Fruit fly (Drosophila melanogaster) whole organism, prepupa: ENCODE data around the gene Gnf1.

Experiments
- Blimp-1 ChIP-seq: fragments of 200-800 bp; sonication (Bioruptor generic); optimal IDR thresholded peaks from 3 replicates; lab custom pipeline; 2017; ENCODE audit warnings: missing biosample characterization, missing genetic modification characterization, mild to moderate bottlenecking, moderate library complexity, missing genetic modification reagents
- CG10631 ChIP-seq: fragments of 200-800 bp; sonication (Bioruptor generic); optimal IDR thresholded peaks from 2 replicates; lab custom pipeline; 2016; ENCODE audit warnings: missing biosample characterization, missing genetic modification characterization
- CG10669 ChIP-seq: fragments of 200-800 bp; sonication (Bioruptor generic); optimal IDR thresholded peaks from 3 replicates; lab custom pipeline; 2018; ENCODE audit warnings: missing biosample characterization, mild to moderate bottlenecking, missing genetic modification characterization, moderate library complexity
- CG11294 ChIP-seq: fragments of 200-800 bp; sonication (Bioruptor generic); IDR thresholded peaks from 2 replicates; pipeline ENCODE4 v1.3.6; 2022; ENCODE audit warnings: missing biosample characterization, missing genetic modification characterization
- CG11902 ChIP-seq: fragments of 200-800 bp; sonication (Bioruptor generic); optimal IDR thresholded peaks from 3 replicates; lab custom pipeline; 2016; ENCODE audit warnings: missing biosample characterization, missing genetic modification characterization
- CG15336 ChIP-seq: fragments of 200-800 bp; sonication (Bioruptor generic); IDR thresholded peaks from 2 replicates; pipeline ENCODE4 v1.3.6; 2022; ENCODE audit warnings: missing biosample characterization, missing genetic modification characterization
- CG1621 ChIP-seq: fragments of 200-800 bp; sonication (Bioruptor generic); optimal IDR thresholded peaks from 3 replicates; lab custom pipeline; 2018; ENCODE audit warnings: missing biosample characterization, mild to moderate bottlenecking, missing genetic modification characterization
- CG16779 ChIP-seq: fragments of 200-800 bp; sonication (Bioruptor generic); optimal IDR thresholded peaks from 3 replicates; lab custom pipeline; 2017; ENCODE audit warnings: missing biosample characterization, mild to moderate bottlenecking, missing genetic modification characterization
- CG3032 ChIP-seq: fragments of 200-800 bp; optimal IDR thresholded peaks from 2 replicates; lab custom pipeline; 2019; ENCODE audit warnings: missing biosample characterization, mild to moderate bottlenecking, missing genetic modification characterization, moderate library complexity
- CG31627 ChIP-seq: fragments of 200-800 bp; sonication (Bioruptor generic); optimal IDR thresholded peaks from 3 replicates; lab custom pipeline; 2016; ENCODE audit warnings: missing biosample characterization, missing genetic modification characterization
- CG32006 ChIP-seq: fragments of 200-800 bp; sonication (Bioruptor generic); optimal IDR thresholded peaks from 3 replicates; lab custom pipeline; 2017; ENCODE audit warnings: missing biosample characterization, mild to moderate bottlenecking, missing genetic modification characterization
- CG34406 ChIP-seq: fragments of 200-800 bp; sonication (Bioruptor generic); optimal IDR thresholded peaks from 3 replicates; lab custom pipeline; 2016; ENCODE audit warnings: missing biosample characterization, missing genetic modification characterization
- CG3919 ChIP-seq: fragments of 200-800 bp; sonication (Bioruptor generic); optimal IDR thresholded peaks from 3 replicates; lab custom pipeline; 2016; ENCODE audit warnings: missing biosample characterization, missing genetic modification characterization
- CG4318 ChIP-seq: fragments of 200-800 bp; sonication (Bioruptor generic); optimal IDR thresholded peaks from 3 replicates; lab custom pipeline; 2017; ENCODE audit warnings: missing biosample characterization, mild to moderate bottlenecking, missing genetic modification characterization
- CG6163 ChIP-seq: fragments of 200-800 bp; sonication (Bioruptor generic); IDR thresholded peaks from 3 replicates; pipeline ENCODE4 v1.3.6; 2022; ENCODE audit warnings: missing biosample characterization, missing genetic modification characterization
- CG6792 ChIP-seq: fragments of 200-800 bp; sonication (Bioruptor generic); optimal IDR thresholded peaks from 3 replicates; lab custom pipeline; 2016; ENCODE audit warnings: missing biosample characterization, missing genetic modification characterization
- CG6808 ChIP-seq: fragments of 200-800 bp; sonication (Bioruptor generic); optimal IDR thresholded peaks from 3 replicates; lab custom pipeline; 2017; ENCODE audit warnings: missing biosample characterization, missing genetic modification characterization, mild to moderate bottlenecking, moderate library complexity, missing genetic modification reagents
- CG8119 ChIP-seq: fragments of 200-800 bp; sonication (Bioruptor generic); IDR thresholded peaks from 3 replicates; pipeline ENCODE4 v1.3.6; 2022; ENCODE audit warnings: missing biosample characterization, missing genetic modification characterization
- CG8319 ChIP-seq: fragments of 200-800 bp; sonication (Bioruptor generic); optimal IDR thresholded peaks from 3 replicates; lab custom pipeline; 2016; ENCODE audit warnings: missing biosample characterization, missing genetic modification characterization
- CG9139 ChIP-seq: fragments of 200-800 bp; sonication (Bioruptor generic); optimal IDR thresholded peaks from 3 replicates; lab custom pipeline; 2017; ENCODE audit warnings: missing biosample characterization, mild to moderate bottlenecking, missing genetic modification characterization
- Eip78C ChIP-seq: fragments of 200-800 bp; sonication (Bioruptor generic); peaks from one replicate; lab custom pipeline; 2016; ENCODE audit warnings: missing biosample characterization, missing genetic modification characterization
- Eip93F ChIP-seq: fragments of 200-800 bp; sonication (Bioruptor generic); optimal IDR thresholded peaks from 2 replicates; lab custom pipeline; 2016; ENCODE audit warnings: missing biosample characterization, mild to moderate bottlenecking, missing genetic modification characterization
- Ets21C ChIP-seq: fragments of 200-800 bp; sonication (Bioruptor generic); optimal IDR thresholded peaks from 3 replicates; lab custom pipeline; 2016; ENCODE audit warnings: missing biosample characterization, missing genetic modification characterization
- Ets96B ChIP-seq: fragments of 200-800 bp; optimal IDR thresholded peaks from 2 replicates; lab custom pipeline; 2019; ENCODE audit warnings: missing biosample characterization, mild to moderate bottlenecking, missing genetic modification characterization, moderate library complexity
- Gug ChIP-seq: fragments of 200-800 bp; sonication (Bioruptor generic); IDR thresholded peaks from 2 replicates; pipeline ENCODE4 v1.3.6; 2022; ENCODE audit warnings: missing biosample characterization, missing genetic modification characterization
- Hr39 ChIP-seq: fragments of 200-800 bp; sonication (Bioruptor generic); optimal IDR thresholded peaks from 2 replicates; lab custom pipeline; 2016; ENCODE audit warnings: missing biosample characterization, missing genetic modification characterization
- Hr4 ChIP-seq: fragments of 200-800 bp; sonication (Bioruptor generic); optimal IDR thresholded peaks from 3 replicates; lab custom pipeline; 2016; ENCODE audit warnings: missing biosample characterization, missing genetic modification characterization
- Lpt ChIP-seq: fragments of 200-800 bp; sonication (Bioruptor generic); optimal IDR thresholded peaks from 3 replicates; lab custom pipeline; 2016; ENCODE audit warnings: missing biosample characterization, missing genetic modification characterization
- Met ChIP-seq: fragments of 200-800 bp; sonication (Bioruptor generic); optimal IDR thresholded peaks from 3 replicates; lab custom pipeline; 2016; ENCODE audit warnings: missing biosample characterization, missing genetic modification characterization
- OdsH ChIP-seq: fragments of 200-800 bp; sonication (Bioruptor generic); optimal IDR thresholded peaks from 3 replicates; lab custom pipeline; 2016; ENCODE audit warnings: missing biosample characterization, missing genetic modification characterization
- Sox102F ChIP-seq: fragments of 200-800 bp; sonication (Bioruptor generic); optimal IDR thresholded peaks from 2 replicates; lab custom pipeline; 2016; ENCODE audit warnings: missing biosample characterization, mild to moderate bottlenecking, missing genetic modification characterization
- Sox14 ChIP-seq: fragments of 200-800 bp; sonication (Bioruptor generic); optimal IDR thresholded peaks from 3 replicates; lab custom pipeline; 2016; ENCODE audit warnings: missing biosample characterization, missing genetic modification characterization
- dac ChIP-seq: fragments of 200-800 bp; sonication (Bioruptor generic); optimal IDR thresholded peaks from 2 replicates; lab custom pipeline; 2017; ENCODE audit warnings: missing biosample characterization, mild to moderate bottlenecking, missing genetic modification characterization
- dsx ChIP-seq: fragments of 200-800 bp; optimal IDR thresholded peaks from 3 replicates; lab custom pipeline; 2019; ENCODE audit warnings: missing biosample characterization, mild to moderate bottlenecking, missing genetic modification characterization, moderate library complexity; ENCODE audit not compliant: poor library complexity, severe bottlenecking
- eg ChIP-seq: fragments of 200-800 bp; sonication (Bioruptor generic); IDR thresholded peaks from 3 replicates; pipeline ENCODE4 v1.3.6; 2022; ENCODE audit warnings: missing biosample characterization, missing genetic modification characterization
- esn ChIP-seq: fragments of 200-800 bp; sonication (Bioruptor generic); optimal IDR thresholded peaks from 2 replicates; lab custom pipeline; 2016; ENCODE audit warnings: missing biosample characterization, mild to moderate bottlenecking, missing genetic modification characterization, moderate library complexity
- fd59A ChIP-seq: fragments of 200-800 bp; sonication (Bioruptor generic); optimal IDR thresholded peaks from 2 replicates; lab custom pipeline; 2017; ENCODE audit warnings: missing biosample characterization, mild to moderate bottlenecking, missing genetic modification characterization, missing genetic modification reagents
- fd85E ChIP-seq: fragments of 200-800 bp; sonication (Bioruptor generic); optimal IDR thresholded peaks from 3 replicates; lab custom pipeline; 2016; ENCODE audit warnings: missing biosample characterization, missing genetic modification characterization
- fkh ChIP-seq: fragments of 200-800 bp; sonication (Bioruptor generic); optimal IDR thresholded peaks from 3 replicates; lab custom pipeline; 2017; ENCODE audit warnings: missing biosample characterization, mild to moderate bottlenecking, missing genetic modification characterization, moderate library complexity
- lz ChIP-seq: fragments of 200-800 bp; sonication (Bioruptor generic); optimal IDR thresholded peaks from 3 replicates; lab custom pipeline; 2016; ENCODE audit warnings: missing biosample characterization, missing genetic modification characterization
- salr ChIP-seq, 2 experiments: fragments of 200-800 bp; sonication (Bioruptor generic); optimal IDR thresholded peaks; 3 replicates each; lab custom pipeline; 2016 to 2018; ENCODE audit warnings: missing biosample characterization in 2 of 2, missing genetic modification characterization in 2 of 2, mild to moderate bottlenecking in 1 of 2
- ss ChIP-seq, 2 experiments: fragments of 200-800 bp; sonication (Bioruptor generic); optimal IDR thresholded peaks; 2 replicates in 1 of 2; 3 replicates in 1 of 2; lab custom pipeline; 2017 to 2018; ENCODE audit warnings: mild to moderate bottlenecking in 2 of 2, missing biosample characterization in 2 of 2, missing genetic modification characterization in 2 of 2, moderate library complexity in 1 of 2
- svp ChIP-seq: fragments of 200-800 bp; sonication (Bioruptor generic); peaks from one replicate; lab custom pipeline; 2016; ENCODE audit warnings: missing biosample characterization, missing genetic modification characterization
- topi ChIP-seq: fragments of 200-800 bp; sonication (Bioruptor generic); optimal IDR thresholded peaks from 3 replicates; lab custom pipeline; 2016; ENCODE audit warnings: missing biosample characterization, missing genetic modification characterization

The Gnf1 gene

DNA sequence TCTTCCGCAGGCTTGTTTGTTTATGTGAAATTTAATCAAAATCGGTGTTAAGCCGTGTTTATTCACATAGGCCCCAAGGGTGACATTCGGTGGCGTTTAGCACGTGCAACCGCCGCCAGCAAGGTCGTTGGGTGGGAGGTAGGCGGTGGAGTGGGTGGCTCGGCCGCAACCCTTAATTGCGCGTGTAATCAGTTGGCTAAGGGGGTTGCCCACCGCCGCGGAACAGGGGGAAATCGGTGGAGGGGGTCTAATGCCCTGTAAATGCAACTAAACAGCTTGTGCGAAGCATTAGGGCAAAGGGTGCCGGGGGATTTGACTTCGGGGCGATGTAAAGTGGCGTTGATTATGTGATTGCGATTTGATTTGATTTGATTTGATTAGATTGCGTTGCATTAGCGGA lies 2.9 kb upstream of the Gnf1 start:
- TF ChIP-seq CG32006 (GFP tag; lab: Kevin White, UChicago) (no peak), fd85E (GFP tag; lab: Kevin White, UChicago) (no peak), CG8119 (GFP tag; lab: Robert Waterston, UW) (no peak), CG11294 (GFP tag; lab: Robert Waterston, UW) (no peak), Ets21C (GFP tag; lab: Kevin White, UChicago) (no peak)

dm6 chr3R:4904844-4905243 lies 1.6 kb upstream of the Gnf1 start:
- no peak for TF ChIP-seq CG8319 (GFP tag; lab: Kevin White, UChicago)
- no peak for TF ChIP-seq CG31627 (GFP tag; lab: Kevin White, UChicago)
- TF ChIP-seq Hr4 (GFP tag; lab: Kevin White, UChicago), result no peak
- no peak for TF ChIP-seq salr (GFP tag; optimal IDR thresholded peaks at IDR 0.05; lab: Kevin White, UChicago)
- TF ChIP-seq Gug (GFP tag; lab: Robert Waterston, UW), result no peak
- TF ChIP-seq Blimp-1 (GFP tag; lab: Kevin White, UChicago), result no peak
- no peak for TF ChIP-seq fkh
- no peak for TF ChIP-seq fd59A
- TF ChIP-seq OdsH (GFP tag; lab: Kevin White, UChicago), result no peak
- no peak for TF ChIP-seq Hr39
- no peak for TF ChIP-seq Eip93F (GFP tag; lab: Kevin White, UChicago)
- no peak for TF ChIP-seq esn (GFP tag; lab: Kevin White, UChicago)
- no peak for TF ChIP-seq CG16779 (tag; lab: Kevin White, UChicago)
- TF ChIP-seq CG6163 (GFP tag; lab: Robert Waterston, UW), result no peak
- no peak for TF ChIP-seq Met (GFP tag; lab: Kevin White, UChicago)

DNA sequence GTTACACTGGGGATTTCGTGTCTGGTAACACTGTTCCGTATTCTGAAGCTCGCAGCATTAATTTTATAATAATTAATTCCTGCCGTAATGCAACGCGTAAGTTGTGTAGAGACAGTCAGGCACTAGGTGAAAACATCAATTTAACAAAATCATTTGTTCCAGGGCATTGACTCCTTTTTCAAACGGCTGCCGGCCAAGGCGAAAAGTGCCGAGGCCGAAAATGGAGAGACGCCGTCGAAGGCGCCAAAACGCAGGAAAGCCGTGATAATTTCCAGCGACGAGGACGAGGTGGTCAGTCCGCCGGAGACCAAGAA lies 162 bp downstream of the Gnf1 start:
- no peak for TF ChIP-seq ss (GFP tag; optimal IDR thresholded peaks at IDR 0.05; lab: Kevin White, UChicago)
- TF ChIP-seq CG1621 (tag; lab: Kevin White, UChicago), result peak; percentile 15

- TF ChIP-seq CG1621 (tag; lab: Kevin White, UChicago) (peak; percentile 5), CG9139 (no peak), CG3919 (GFP tag; lab: Kevin White, UChicago) (peak; percentile 21), CG8119 (GFP tag; lab: Robert Waterston, UW) (no peak), CG6792 (no peak), esn (GFP tag; lab: Kevin White, UChicago) (peak; percentile 21), Sox14 (GFP tag; lab: Kevin White, UChicago) (no peak), Hr39 (peak; percentile 2), lz (no peak), Eip93F (GFP tag; lab: Kevin White, UChicago) (no peak), ss (GFP tag; optimal IDR thresholded peaks at IDR 0.05; lab: Kevin White, UChicago) (peak in 1 of 2 experiments; percentile 20), svp (GFP tag; lab: Kevin White, UChicago) (no peak), CG10669 (GFP tag; lab: Kevin White, UChicago) (no peak), CG31627 (GFP tag; lab: Kevin White, UChicago) (no peak), salr (GFP tag; optimal IDR thresholded peaks at IDR 0.05; lab: Kevin White, UChicago) (no peak), Ets96B (tag; lab: Kevin White, UChicago) (no peak), CG6808 (GFP tag; lab: Kevin White, UChicago) (peak; percentile 30), dsx (no peak), fd85E (GFP tag; lab: Kevin White, UChicago) (no peak), CG3032 (tag; lab: Kevin White, UChicago) (peak; percentile 43), Met (GFP tag; lab: Kevin White, UChicago) (peak; percentile 42), eg (GFP tag; lab: Robert Waterston, UW) (peak; percentile 58; the same call in 1 of the 3 replicates), OdsH (GFP tag; lab: Kevin White, UChicago) (peak; percentile 14), CG4318 (GFP tag; lab: Kevin White, UChicago) (no peak), CG8319 (GFP tag; lab: Kevin White, UChicago) (no peak), CG10631 (peak; percentile 15), CG11902 (GFP tag; lab: Kevin White, UChicago) (no peak), Lpt (no peak), Blimp-1 (GFP tag; lab: Kevin White, UChicago) (no peak), Gug (GFP tag; lab: Robert Waterston, UW) (no peak), dac (GFP tag; lab: Kevin White, UChicago) (no peak), CG16779 (tag; lab: Kevin White, UChicago) (no peak), Sox102F (GFP tag; lab: Kevin White, UChicago) (peak; percentile 34), Eip78C (GFP tag; lab: Kevin White, UChicago) (peak; percentile 69), topi (GFP tag; lab: Kevin White, UChicago) (peak; percentile 33), CG34406 (GFP tag; lab: Kevin White, UChicago) (no peak), CG15336 (GFP tag; lab: Robert Waterston, UW) (0 out of 2 replicates have a peak, but pooled peaks have one; percentile 29)
These were observed 4.0 kb downstream of the Gnf1 start, which contains the start of gene Cdep for dm6 chr3R:4910365-4910810. Gene Cdep, plus strand, starts transcription at chr3R:4910552.
